Worm (Caenorhabditis elegans) whole organism, midembryonic: Measurements from ENCODE around the gene F54D12.7.

Source experiments
- T22C8.4 ChIP-seq: fragments of 200-800 bp; sonication (Bioruptor generic); IDR thresholded peaks from 2 replicates; pipeline ENCODE4 v1.3.6; 2022; ENCODE audit warnings: missing genetic modification characterization, missing compliant biosample characterization
- cog-1 ChIP-seq: sonication (generic microtip); optimal IDR thresholded peaks from 2 replicates; lab custom pipeline; 2016; ENCODE audit warnings: missing genetic modification characterization, missing compliant biosample characterization
- flt-1 ChIP-seq: fragments of 200-800 bp; sonication (Bioruptor generic); IDR thresholded peaks from 2 replicates; pipeline ENCODE4 v1.3.6; 2022; ENCODE audit warnings: missing genetic modification characterization, missing compliant biosample characterization
- ref-1 ChIP-seq: fragments of 200-800 bp; sonication (Bioruptor generic); conservative IDR thresholded peaks from 2 replicates; pipeline ENCODE4 v1.3.6; 2022; ENCODE audit warnings: missing genetic modification reagents, missing genetic modification characterization, missing compliant biosample characterization
- tab-1 ChIP-seq: fragments of 200-800 bp; sonication (Bioruptor generic); IDR thresholded peaks from 2 replicates; pipeline ENCODE4 v1.3.6; 2022; ENCODE audit warnings: missing genetic modification characterization, missing compliant biosample characterization
- ztf-23 ChIP-seq: fragments of 200-800 bp; sonication (Bioruptor generic); IDR thresholded peaks from 2 replicates; pipeline ENCODE4 v1.3.6; 2022; ENCODE audit warnings: missing genetic modification reagents, missing genetic modification characterization, missing compliant biosample characterization

DNA sequence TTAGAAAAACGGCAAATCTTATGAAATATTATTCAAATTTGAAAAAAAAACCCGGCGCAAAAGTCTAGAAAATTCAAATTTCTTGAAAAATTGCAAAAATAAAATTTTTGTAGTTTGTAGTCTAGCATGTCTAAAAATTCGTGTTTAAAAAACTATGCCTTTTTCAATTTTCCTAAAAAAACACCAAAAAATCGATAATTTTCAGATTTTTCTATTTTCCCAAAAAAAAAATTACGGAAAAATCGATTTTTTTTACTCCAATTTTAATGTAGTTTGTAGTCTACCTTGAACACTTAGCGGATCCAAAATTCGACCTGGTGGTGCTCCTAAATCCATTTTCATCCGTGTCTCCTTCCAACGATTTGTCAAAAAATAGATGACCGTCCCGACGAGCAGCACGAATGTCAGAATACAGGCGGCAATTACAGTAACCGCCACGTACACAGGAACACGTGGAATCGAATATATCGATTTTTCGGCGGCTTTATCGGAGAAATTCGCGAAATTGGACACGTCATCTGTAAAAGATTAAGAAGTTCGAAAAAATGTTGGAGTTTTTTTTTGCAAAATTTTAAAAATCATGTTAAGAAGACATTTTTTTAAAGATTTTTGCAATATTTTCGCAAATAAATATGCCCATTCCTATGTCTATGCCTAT is 35.8 kb upstream of the F54D12.7 start:
- no peak for TF ChIP-seq tab-1 (GFP tag; lab: Robert Waterston, UW)
- no peak for TF ChIP-seq ref-1 (GFP tag; lab: Robert Waterston, UW)
- no peak for TF ChIP-seq T22C8.4 (GFP tag; lab: Robert Waterston, UW)
- TF ChIP-seq flt-1 = no peak
- no peak for TF ChIP-seq cog-1
- TF ChIP-seq ztf-23 = no peak
